Fruit fly (Drosophila melanogaster): ENCODE data around the gene CG5861.

CG5861 gene

dm6 chr2L:16281419-16282076 is 25.6 kb downstream of the CG5861 start:
- TF ChIP-seq CG17801 (GFP tag; optimal IDR thresholded peaks at IDR 0.05; ENCODE audit: partially characterized antibody) = no peak

- TF ChIP-seq CG17801 (GFP tag; optimal IDR thresholded peaks at IDR 0.05; ENCODE audit: partially characterized antibody) = peak; percentile 81
Observed at dm6 chr2L:16279774-16280252, 27.3 kb downstream of the CG5861 start.

- TF ChIP-seq CG17801 (GFP tag; optimal IDR thresholded peaks at IDR 0.05; ENCODE audit: partially characterized antibody) = no peak
Observed at dm6 chr2L:16278842-16279241, 28.3 kb downstream of the CG5861 start.

- no peak for TF ChIP-seq CG17801 (GFP tag; optimal IDR thresholded peaks at IDR 0.05; ENCODE audit: partially characterized antibody)
Observed at dm6 chr2L:16277922-16278321, 29.2 kb downstream of the CG5861 start.

- TF ChIP-seq CG17801 (GFP tag; optimal IDR thresholded peaks at IDR 0.05; ENCODE audit: partially characterized antibody) = no peak
Observed at dm6 chr2L:16276820-16277219, 30.3 kb downstream of the CG5861 start.

- TF ChIP-seq CG17801 (GFP tag; optimal IDR thresholded peaks at IDR 0.05; ENCODE audit: partially characterized antibody) = no peak
Observed at dm6 chr2L:16275809-16276178, 31.3 kb downstream of the CG5861 start.

- TF ChIP-seq CG17801 (GFP tag; optimal IDR thresholded peaks at IDR 0.05; ENCODE audit: partially characterized antibody) = no peak
Observed at dm6 chr2L:16275177-16275808, 31.8 kb downstream of the CG5861 start.

dm6 chr2L:16274100-16274499 is 33.0 kb downstream of the CG5861 start:
- no peak for TF ChIP-seq CG17801 (GFP tag; optimal IDR thresholded peaks at IDR 0.05; ENCODE audit: partially characterized antibody)

- TF ChIP-seq CG17801 (GFP tag; optimal IDR thresholded peaks at IDR 0.05; ENCODE audit: partially characterized antibody) = peak; percentile 35
Observed at dm6 chr2L:16273439-16273838, 33.7 kb downstream of the CG5861 start.

dm6 chr2L:16272730-16273129 is 34.4 kb downstream of the CG5861 start:
- TF ChIP-seq CG17801 (GFP tag; optimal IDR thresholded peaks at IDR 0.05; ENCODE audit: partially characterized antibody) = no peak

dm6 chr2L:16271486-16271806 is 35.7 kb downstream of the CG5861 start:
- no peak for TF ChIP-seq CG17801 (GFP tag; optimal IDR thresholded peaks at IDR 0.05; ENCODE audit: partially characterized antibody)

dm6 chr2L:16270667-16271485 is 36.2 kb downstream of the CG5861 start:
- peak; percentile 43 for TF ChIP-seq CG17801 (GFP tag; optimal IDR thresholded peaks at IDR 0.05; ENCODE audit: partially characterized antibody)

dm6 chr2L:16269232-16270134 is 37.6 kb downstream of the CG5861 start:
- peak; percentile 90 for TF ChIP-seq CG17801 (GFP tag; optimal IDR thresholded peaks at IDR 0.05; ENCODE audit: partially characterized antibody)

- no peak for TF ChIP-seq CG17801 (GFP tag; optimal IDR thresholded peaks at IDR 0.05; ENCODE audit: partially characterized antibody)
Observed at dm6 chr2L:16268869-16269231, 38.2 kb downstream of the CG5861 start.

- peak; percentile 65 for TF ChIP-seq CG17801 (GFP tag; optimal IDR thresholded peaks at IDR 0.05; ENCODE audit: partially characterized antibody)
Observed at dm6 chr2L:16268107-16268539, 39.0 kb downstream of the CG5861 start.
